Fruit fly (Drosophila melanogaster): Measurements from ENCODE around the gene Hakai.

Hakai gene

dm6 chr2L:19577187-19577765 lies 5.0 kb downstream of the Hakai start, which contains the start of the genes spi and msb1l (continued):
- TF ChIP-seq Dll (GFP tag; IDR thresholded peaks at IDR 0.05; ENCODE audit: partially characterized antibody) = peak; percentile 63; the same call in 3 of the 4 replicates

- TF ChIP-seq phol (tag; optimal IDR thresholded peaks at IDR 0.05) (peak; percentile 62), zf30C (GFP tag; optimal IDR thresholded peaks at IDR 0.05) (no peak), CG15479 (GFP tag; optimal IDR thresholded peaks at IDR 0.05) (peak; percentile 93), Xbp1 (GFP tag; optimal IDR thresholded peaks at IDR 0.05) (no peak), Blimp-1 (GFP tag; optimal IDR thresholded peaks at IDR 0.05) (peak; percentile 5), lov (optimal IDR thresholded peaks at IDR 0.05) (no peak), lov (GFP tag; IDR thresholded peaks at IDR 0.05) (no peak), Hmx (GFP tag; optimal IDR thresholded peaks at IDR 0.05) (no peak), CG14050 (GFP tag; IDR thresholded peaks at IDR 0.05) (no peak), lab (GFP tag; optimal IDR thresholded peaks at IDR 0.05) (no peak), CG15514 (GFP tag; optimal IDR thresholded peaks at IDR 0.05) (no peak), klu (GFP tag; IDR thresholded peaks at IDR 0.05) (no peak), BtbVII (GFP tag; optimal IDR thresholded peaks at IDR 0.05) (peak; percentile 49), Gug (GFP tag; IDR thresholded peaks at IDR 0.05) (no peak), slbo (GFP tag; IDR thresholded peaks at IDR 0.05) (no peak), CG17829 (tag; optimal IDR thresholded peaks at IDR 0.05) (no peak), Oaz (GFP tag; IDR thresholded peaks at IDR 0.05) (no peak), CG4282 (GFP tag; optimal IDR thresholded peaks at IDR 0.05) (peak; percentile 2), CG13624 (GFP tag; optimal IDR thresholded peaks at IDR 0.05) (no peak), Neu2 (GFP tag; optimal IDR thresholded peaks at IDR 0.05; ENCODE audit: borderline replicate concordance) (no peak), GATAe (GFP tag; conservative IDR thresholded peaks at IDR 0.05) (no peak), crol (GFP tag; IDR thresholded peaks at IDR 0.05) (no peak), CG17612 (GFP tag; IDR thresholded peaks at IDR 0.05) (no peak), prd (optimal IDR thresholded peaks at IDR 0.05) (no peak), prd (GFP tag; IDR thresholded peaks at IDR 0.05) (no peak), CG12769 (tag; optimal IDR thresholded peaks at IDR 0.05) (no peak), CG10274 (GFP tag; optimal IDR thresholded peaks at IDR 0.05) (peak; percentile 13), YL-1 (GFP tag; optimal IDR thresholded peaks at IDR 0.05) (peak; percentile 18), sr (GFP tag; IDR thresholded peaks at IDR 0.05) (no peak), sob (GFP tag; IDR thresholded peaks at IDR 0.05) (no peak), aop (GFP tag; IDR thresholded peaks at IDR 0.05) (no peak; the same call in 1 of the 2 replicates), CG7963 (GFP tag; IDR thresholded peaks at IDR 0.05; ENCODE audit: partially characterized antibody) (no peak), CG12744 (GFP tag; optimal IDR thresholded peaks at IDR 0.05) (no peak), btn (GFP tag; optimal IDR thresholded peaks at IDR 0.05) (peak; percentile 3), Ssrp (tag; optimal IDR thresholded peaks at IDR 0.05) (no peak), cg (GFP tag; optimal IDR thresholded peaks at IDR 0.05) (peak; percentile 81), dati (GFP tag; IDR thresholded peaks at IDR 0.05) (no peak), CG32767 (GFP tag; IDR thresholded peaks at IDR 0.05) (peak; percentile 68), Elba2 (GFP tag; optimal IDR thresholded peaks at IDR 0.05) (no peak), CG6683 (GFP tag; optimal IDR thresholded peaks at IDR 0.05) (no peak), kni (GFP tag; optimal IDR thresholded peaks at IDR 0.05) (peak; percentile 88), Pdp1 (GFP tag; optimal IDR thresholded peaks at IDR 0.05) (peak in 1 of 2 experiments; percentile 91), da (GFP tag; optimal IDR thresholded peaks at IDR 0.05) (no peak), Rx (GFP tag; IDR thresholded peaks at IDR 0.05) (no peak), CG13894 (tag; optimal IDR thresholded peaks at IDR 0.05) (no peak), gfzf (GFP tag; optimal IDR thresholded peaks at IDR 0.05) (no peak), CG8924 (tag; optimal IDR thresholded peaks at IDR 0.05) (peak; percentile 55)
These were observed 5.8 kb downstream of the Hakai start for dm6 chr2L:19576299-19576971.

Measured in whole organism, embryonic.